Worm (Caenorhabditis elegans) whole organism, L1 larva: ENCODE results near the gene Y116F11A.6.
A peak's percentile ranks its signal among the peaks of the same experiment; 100 is the strongest.

Source experiments
- C34B4.2 ChIP-seq: sonication (generic microtip); optimal IDR thresholded peaks from 2 replicates; lab custom pipeline; 2017; ENCODE audit warnings: mild to moderate bottlenecking, missing genetic modification characterization, missing compliant biosample characterization
- Y116A8C.19 ChIP-seq: sonication (generic microtip); optimal IDR thresholded peaks from 2 replicates; lab custom pipeline; 2016; ENCODE audit warnings: missing compliant biosample characterization, missing genetic modification characterization, borderline replicate concordance
- aly-2 ChIP-seq: fragments of 150-350 bp; optimal IDR thresholded peaks from 2 replicates; lab custom pipeline; 2014; ENCODE audit warnings: missing biosample characterization, missing genetic modification characterization
- blmp-1 ChIP-seq: fragments of 150-350 bp; optimal IDR thresholded peaks from 2 replicates; lab custom pipeline; 2014; ENCODE audit warnings: missing biosample characterization, missing genetic modification characterization
- ceh-63 ChIP-seq: fragments of 200-800 bp; sonication (Bioruptor generic); optimal IDR thresholded peaks from 2 replicates; lab custom pipeline; 2018; ENCODE audit warnings: mild to moderate bottlenecking, missing genetic modification characterization, missing compliant biosample characterization
- ceh-90 ChIP-seq: sonication (generic microtip); optimal IDR thresholded peaks from 2 replicates; lab custom pipeline; 2016; ENCODE audit warnings: missing genetic modification characterization, missing compliant biosample characterization
- ces-1 ChIP-seq: fragments of 150-350 bp; optimal IDR thresholded peaks from 2 replicates; lab custom pipeline; 2014; ENCODE audit warnings: missing biosample characterization, missing genetic modification reagents, missing genetic modification characterization
- efl-3 ChIP-seq: fragments of 200-800 bp; sonication (Bioruptor generic); optimal IDR thresholded peaks from 2 replicates; lab custom pipeline; 2018; ENCODE audit warnings: mild to moderate bottlenecking, missing genetic modification characterization, missing compliant biosample characterization
- elt-2 ChIP-seq: sonication (generic microtip); optimal IDR thresholded peaks from 2 replicates; lab custom pipeline; 2016; ENCODE audit warnings: missing genetic modification characterization, mild to moderate bottlenecking, inconsistent platforms, missing compliant biosample characterization, missing genetic modification reagents
- fkh-8 ChIP-seq: sonication (generic microtip); optimal IDR thresholded peaks from 2 replicates; lab custom pipeline; 2016; ENCODE audit warnings: mild to moderate bottlenecking, missing genetic modification characterization, missing compliant biosample characterization
- grh-1 ChIP-seq: fragments of 200-800 bp; sonication (Bioruptor generic); IDR thresholded peaks from 2 replicates; pipeline ENCODE4 v1.3.6; 2022; ENCODE audit warnings: missing genetic modification reagents, missing genetic modification characterization, missing compliant biosample characterization
- hlh-4 ChIP-seq: sonication (generic microtip); optimal IDR thresholded peaks from 2 replicates; lab custom pipeline; 2016; ENCODE audit warnings: mild to moderate bottlenecking, missing genetic modification characterization, missing compliant biosample characterization
- isw-1 ChIP-seq: fragments of 200-800 bp; sonication (Bioruptor generic); IDR thresholded peaks from 2 replicates; pipeline ENCODE4 v1.3.6; 2022; ENCODE audit warnings: missing genetic modification characterization, missing compliant biosample characterization
- jun-1 ChIP-seq: fragments of 150-350 bp; optimal IDR thresholded peaks from 2 replicates; lab custom pipeline; 2014; ENCODE audit warnings: missing biosample characterization, missing genetic modification reagents, missing genetic modification characterization
- lin-14 ChIP-seq: fragments of 200-800 bp; sonication (Bioruptor generic); optimal IDR thresholded peaks from 2 replicates; lab custom pipeline; 2018; ENCODE audit warnings: mild to moderate bottlenecking, missing genetic modification characterization, moderate library complexity, missing compliant biosample characterization
- lin-35 ChIP-seq, 2 experiments: fragments of 150-350 bp; optimal IDR thresholded peaks; 2 replicates each; lab custom pipeline; 2014; ENCODE audit warnings: missing biosample characterization in 2 of 2, missing genetic modification characterization in 2 of 2, missing genetic modification reagents in 2 of 2
- lir-3 ChIP-seq: sonication (generic microtip); optimal IDR thresholded peaks from 2 replicates; lab custom pipeline; 2016; ENCODE audit warnings: mild to moderate bottlenecking, missing genetic modification characterization, moderate library complexity, missing compliant biosample characterization; ENCODE audit not compliant: poor library complexity
- mef-2 ChIP-seq: fragments of 150-350 bp; optimal IDR thresholded peaks from 2 replicates; lab custom pipeline; 2014; ENCODE audit warnings: missing biosample characterization, missing genetic modification characterization
- nhr-47 ChIP-seq: sonication (generic microtip); optimal IDR thresholded peaks from 2 replicates; lab custom pipeline; 2016; ENCODE audit warnings: mild to moderate bottlenecking, missing genetic modification characterization, moderate library complexity, missing compliant biosample characterization
- nhr-84 ChIP-seq: sonication (generic microtip); optimal IDR thresholded peaks from 2 replicates; lab custom pipeline; 2017; ENCODE audit warnings: missing biosample characterization, missing genetic modification characterization
- nhr-85 ChIP-seq: sonication (generic microtip); peaks from one replicate; lab custom pipeline; 2016; ENCODE audit warnings: missing genetic modification characterization, inconsistent platforms, missing compliant biosample characterization
- pax-3 ChIP-seq: fragments of 200-800 bp; sonication (Bioruptor generic); optimal IDR thresholded peaks from 2 replicates; lab custom pipeline; 2018; ENCODE audit warnings: mild to moderate bottlenecking, missing genetic modification characterization, moderate library complexity, missing compliant biosample characterization
- pqm-1 ChIP-seq: sonication (generic microtip); optimal IDR thresholded peaks from 3 replicates; lab custom pipeline; 2017; ENCODE audit warnings: missing biosample characterization, missing genetic modification characterization
- snu-23 ChIP-seq: sonication (generic microtip); optimal IDR thresholded peaks from 2 replicates; lab custom pipeline; 2016; ENCODE audit warnings: missing genetic modification characterization, missing compliant biosample characterization
- sox-4 ChIP-seq: sonication (generic microtip); optimal IDR thresholded peaks from 2 replicates; lab custom pipeline; 2016; ENCODE audit warnings: missing genetic modification characterization, missing compliant biosample characterization
- tbx-2 ChIP-seq: sonication (generic microtip); optimal IDR thresholded peaks from 2 replicates; lab custom pipeline; 2016; ENCODE audit warnings: missing genetic modification characterization, missing compliant biosample characterization
- tlp-1 ChIP-seq: fragments of 150-350 bp; optimal IDR thresholded peaks from 2 replicates; lab custom pipeline; 2014; ENCODE audit warnings: missing biosample characterization, missing genetic modification characterization
- unc-62 ChIP-seq: fragments of 150-350 bp; optimal IDR thresholded peaks from 2 replicates; lab custom pipeline; 2014; ENCODE audit warnings: missing biosample characterization, missing genetic modification reagents, missing genetic modification characterization
- unc-86 ChIP-seq: sonication (generic microtip); optimal IDR thresholded peaks from 2 replicates; lab custom pipeline; 2016; ENCODE audit warnings: missing genetic modification characterization, missing compliant biosample characterization
- zag-1 ChIP-seq: fragments of 150-350 bp; optimal IDR thresholded peaks from 2 replicates; lab custom pipeline; 2014; ENCODE audit warnings: missing biosample characterization, missing genetic modification characterization
- ztf-11 ChIP-seq, 2 experiments: sonication (generic microtip); optimal IDR thresholded peaks; 2 replicates each; lab custom pipeline; 2016 to 2017; ENCODE audit warnings: missing genetic modification characterization in 2 of 2, missing biosample characterization in 1 of 2, missing compliant biosample characterization in 1 of 2

Gene Y116F11A.6

ce11 chrV:19751124-19751523, 31.8 kb downstream of the Y116F11A.6 start, which contains the start of gene clec-49:
clec-49 (minus strand) TSS chrV:19751226.
- TF ChIP-seq elt-2 (tag; lab: Kevin White, UChicago) (peak; percentile 1), fkh-8 (tag; lab: Kevin White, UChicago) (no peak)

DNA sequence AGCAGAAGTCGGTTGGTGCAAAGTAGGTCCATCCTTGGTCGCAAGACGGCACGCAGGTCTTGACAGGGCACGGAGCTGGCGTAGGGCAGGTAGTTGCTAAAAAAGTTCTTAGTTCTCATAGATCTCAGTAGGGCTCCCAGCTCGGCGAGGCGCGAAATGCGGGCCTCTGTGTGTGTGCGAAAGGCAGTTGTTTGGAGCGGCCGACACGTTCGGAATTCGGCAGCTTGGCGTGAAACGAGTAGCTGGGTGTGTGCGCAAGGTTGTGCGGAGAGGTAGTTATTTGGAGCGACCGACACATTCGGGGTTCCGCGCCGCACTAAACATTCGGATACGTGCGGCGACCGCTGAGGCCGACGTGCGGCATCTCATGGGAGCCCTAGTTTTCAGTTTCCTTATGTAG, 33.5 kb downstream of the Y116F11A.6 start:
- TF ChIP-seq unc-86 (tag; lab: Kevin White, UChicago) (no peak), efl-3 (no peak), pqm-1 (tag; lab: Kevin White, UChicago) (no peak), lir-3 (tag; lab: Kevin White, UChicago) (no peak), ces-1 (no peak), pax-3 (no peak), tlp-1 (tag; lab: Kevin White, UChicago) (no peak), hlh-4 (no peak), mef-2 (no peak), lin-14 (GFP tag; lab: Kevin White, UChicago) (no peak)

DNA sequence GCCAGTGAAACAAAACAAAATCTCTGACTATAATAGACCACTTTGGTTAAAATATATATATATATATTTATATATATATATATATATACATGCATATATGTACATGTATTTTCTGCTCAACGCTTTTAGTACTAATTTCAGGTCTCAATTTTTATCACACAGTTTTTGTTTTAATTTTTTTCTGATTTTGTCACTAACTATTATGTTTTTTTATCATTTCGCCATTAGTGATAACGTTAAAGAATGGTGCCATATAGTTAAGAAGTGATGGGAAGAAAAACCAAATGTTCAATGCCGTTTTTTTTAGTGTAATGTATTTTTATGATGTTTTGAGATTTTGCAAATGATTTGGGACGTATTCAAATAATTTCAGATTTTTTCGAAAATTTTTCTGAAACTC, 35.0 kb downstream of the Y116F11A.6 start:
- TF ChIP-seq tbx-2 (no peak), elt-2 (tag; lab: Kevin White, UChicago) (peak; percentile 37)

DNA sequence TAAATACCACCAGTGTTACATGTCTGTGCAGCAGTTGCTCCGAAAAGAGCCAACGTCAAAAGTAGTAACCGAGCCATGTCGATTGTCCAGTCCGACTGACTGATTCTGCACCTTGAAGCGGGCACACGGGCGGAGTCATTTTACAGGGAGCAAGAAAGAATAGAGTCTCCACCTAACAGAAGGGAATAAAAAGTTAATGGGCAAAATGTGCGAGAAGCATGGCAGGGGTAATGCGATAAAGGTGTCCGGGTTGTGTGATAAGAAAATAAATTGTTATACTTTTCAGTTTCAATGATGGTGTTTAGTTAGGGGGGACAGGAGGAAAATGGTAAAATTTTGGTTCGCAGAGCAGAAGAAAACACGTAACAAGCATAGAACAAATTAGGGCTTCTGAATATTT, 35.9 kb downstream of the Y116F11A.6 start, which contains the start of gene clec-50:
Gene clec-50 (minus strand): TSS at position 109 of the 400 bp plus-strand sequence.
- TF ChIP-seq elt-2 (tag; lab: Kevin White, UChicago) (peak; percentile 65), grh-1 (no peak), blmp-1 (no peak), lin-35 (GFP tag; optimal IDR thresholded peaks at IDR 0.05; lab: Kevin White, UChicago) (peak in 1 of 2 experiments; percentile 28)

ce11 chrV:19756253-19756652, 36.9 kb downstream of the Y116F11A.6 start, which contains the start of gene W04E12.9:
W04E12.9 (plus strand) TSS chrV:19756553.
- no peak for TF ChIP-seq ces-1
- no peak for TF ChIP-seq hlh-4
- TF ChIP-seq ceh-90 (tag; lab: Kevin White, UChicago) = no peak
- TF ChIP-seq zag-1 (tag; lab: Kevin White, UChicago) = no peak
- no peak for TF ChIP-seq nhr-84 (tag; lab: Kevin White, UChicago)
- no peak for TF ChIP-seq tbx-2
- no peak for TF ChIP-seq aly-2 (tag; lab: Kevin White, UChicago)
- no peak for TF ChIP-seq blmp-1
- TF ChIP-seq ztf-11 (tag; optimal IDR thresholded peaks at IDR 0.05; lab: Kevin White, UChicago) = no peak
- TF ChIP-seq unc-62 (GFP tag; lab: Kevin White, UChicago) = no peak
- no peak for TF ChIP-seq snu-23
- no peak for TF ChIP-seq Y116A8C.19 (tag; lab: Kevin White, UChicago)
- TF ChIP-seq jun-1 (tag; lab: Kevin White, UChicago) = no peak

- TF ChIP-seq isw-1 (GFP tag; lab: Robert Waterston, UW) (no peak), grh-1 (no peak), nhr-85 (peak; percentile 1)
Observed at ce11 chrV:19759282-19759681, 39.9 kb downstream of the Y116F11A.6 start.

ce11 chrV:19760751-19761150, 41.4 kb downstream of the Y116F11A.6 start, which contains the start of gene M162.5:
M162.5 (plus strand) TSS chrV:19761051.
- TF ChIP-seq jun-1 (tag; lab: Kevin White, UChicago) (no peak), C34B4.2 (no peak), ceh-63 (no peak), nhr-47 (tag; lab: Kevin White, UChicago) (no peak), sox-4 (no peak), lin-35 (GFP tag; optimal IDR thresholded peaks at IDR 0.05; lab: Kevin White, UChicago) (no peak)
- TF ChIP-seq, all 84 proteins: peak for 0
